Fruit fly (Drosophila melanogaster): ENCODE measurements around the gene CG34348.

dm6 chrX:11293567-11293966 lies 46.1 kb upstream of the CG34348 start:
- TF ChIP-seq CG14711 (tag; optimal IDR thresholded peaks at IDR 0.05) = no peak
- no peak for TF ChIP-seq CG1620 (GFP tag; optimal IDR thresholded peaks at IDR 0.05)
- TF ChIP-seq kay (GFP tag; ENCODE audit: borderline replicate concordance) = no peak
- TF ChIP-seq bab1 (GFP tag; optimal IDR thresholded peaks at IDR 0.05) = no peak
- no peak for TF ChIP-seq ovo (GFP tag; optimal IDR thresholded peaks at IDR 0.05)
- no peak for TF ChIP-seq tj (GFP tag; optimal IDR thresholded peaks at IDR 0.05)
- TF ChIP-seq pad (GFP tag; optimal IDR thresholded peaks at IDR 0.05) = no peak
- TF ChIP-seq cic (GFP tag; optimal IDR thresholded peaks at IDR 0.05) = no peak
- TF ChIP-seq CG12768 (GFP tag; optimal IDR thresholded peaks at IDR 0.05) = no peak
- TF ChIP-seq Mnt (GFP tag; optimal IDR thresholded peaks at IDR 0.05) = no peak
- TF ChIP-seq CG7045 (GFP tag; optimal IDR thresholded peaks at IDR 0.05) = no peak
- no peak for TF ChIP-seq cnc (optimal IDR thresholded peaks at IDR 0.05)
- no peak for TF ChIP-seq Crg-1 (GFP tag; optimal IDR thresholded peaks at IDR 0.05)
- TF ChIP-seq CG7101 (tag; optimal IDR thresholded peaks at IDR 0.05) = no peak

Data from whole organism, adult.